Worm (Caenorhabditis elegans) whole organism, L3 larva: ENCODE measurements around the gene F38B7.10.
A peak's percentile ranks its signal among the peaks of the same experiment; 100 is the strongest.

Experiments used
- ZK546.5 ChIP-seq: sonication (generic microtip); optimal IDR thresholded peaks from 2 replicates; lab custom pipeline; 2017; ENCODE audit warnings: missing biosample characterization, missing genetic modification characterization
- ceh-16 ChIP-seq: sonication (generic microtip); optimal IDR thresholded peaks from 2 replicates; lab custom pipeline; 2017; ENCODE audit warnings: missing biosample characterization, missing genetic modification characterization
- daf-12 ChIP-seq: fragments of 150-350 bp; optimal IDR thresholded peaks from 2 replicates; lab custom pipeline; 2014; ENCODE audit warnings: missing biosample characterization, missing genetic modification reagents, missing genetic modification characterization
- egl-5 ChIP-seq: fragments of 150-350 bp; optimal IDR thresholded peaks from 2 replicates; lab custom pipeline; 2017; ENCODE audit warnings: missing biosample characterization, missing genetic modification reagents, missing genetic modification characterization, inconsistent platforms
- elt-1 ChIP-seq: fragments of 150-350 bp; optimal IDR thresholded peaks from 2 replicates; lab custom pipeline; 2014; ENCODE audit warnings: missing biosample characterization, missing genetic modification characterization
- elt-2 ChIP-seq: sonication (generic microtip); optimal IDR thresholded peaks from 2 replicates; lab custom pipeline; 2016; ENCODE audit warnings: missing genetic modification reagents, mild to moderate bottlenecking, missing genetic modification characterization, missing compliant biosample characterization
- elt-3 ChIP-seq, 3 experiments: fragments of 150-350 bp in 1 of 3; sonication (generic microtip) in 2 of 3; optimal IDR thresholded peaks; 2 replicates in 2 of 3; 4 replicates in 1 of 3; lab custom pipeline; 2014 to 2017; ENCODE audit warnings: missing biosample characterization in 3 of 3, missing genetic modification characterization in 3 of 3
- fkh-10 ChIP-seq: sonication (generic microtip); optimal IDR thresholded peaks from 2 replicates; lab custom pipeline; 2017; ENCODE audit warnings: missing biosample characterization, missing genetic modification reagents, missing genetic modification characterization
- fkh-2 ChIP-seq: fragments of 150-350 bp; optimal IDR thresholded peaks from 2 replicates; lab custom pipeline; 2014; ENCODE audit warnings: missing biosample characterization, missing genetic modification reagents, missing genetic modification characterization
- fos-1 ChIP-seq: fragments of 150-350 bp; optimal IDR thresholded peaks from 2 replicates; lab custom pipeline; 2014; ENCODE audit warnings: missing biosample characterization, missing genetic modification characterization
- jun-1 ChIP-seq: fragments of 150-350 bp; optimal IDR thresholded peaks from 2 replicates; lab custom pipeline; 2014; ENCODE audit warnings: missing biosample characterization, missing genetic modification reagents, missing genetic modification characterization
- lin-15B ChIP-seq: fragments of 150-350 bp; optimal IDR thresholded peaks from 2 replicates; lab custom pipeline; 2014; ENCODE audit warnings: missing biosample characterization, missing genetic modification characterization
- lin-39 ChIP-seq: fragments of 150-350 bp; optimal IDR thresholded peaks from 2 replicates; lab custom pipeline; 2018; ENCODE audit warnings: missing biosample characterization, missing genetic modification reagents, missing genetic modification characterization
- lsy-12 ChIP-seq: sonication (generic microtip); optimal IDR thresholded peaks from 2 replicates; lab custom pipeline; 2016; ENCODE audit warnings: mild to moderate bottlenecking, missing genetic modification characterization, missing compliant biosample characterization
- mdl-1 ChIP-seq: fragments of 150-350 bp; optimal IDR thresholded peaks from 2 replicates; lab custom pipeline; 2014; ENCODE audit warnings: missing biosample characterization, missing genetic modification characterization
- mml-1 ChIP-seq: fragments of 150-350 bp; sonication (generic microtip); optimal IDR thresholded peaks from 3 replicates; lab custom pipeline; 2014; ENCODE audit warnings: missing biosample characterization, missing genetic modification characterization
- nfya-1 ChIP-seq: sonication (generic microtip); optimal IDR thresholded peaks from 2 replicates; lab custom pipeline; 2017; ENCODE audit warnings: missing genetic modification characterization, mild to moderate bottlenecking, missing compliant biosample characterization, antibody characterized with exemption, moderate library complexity; ENCODE audit not compliant: insufficient read depth
- nhr-11 ChIP-seq: fragments of 150-350 bp; optimal IDR thresholded peaks from 2 replicates; lab custom pipeline; 2014; ENCODE audit warnings: missing biosample characterization, missing genetic modification characterization
- nhr-12 ChIP-seq: fragments of 150-350 bp; optimal IDR thresholded peaks from 2 replicates; lab custom pipeline; 2014; ENCODE audit warnings: missing biosample characterization, missing genetic modification characterization
- nhr-23 ChIP-seq: fragments of 150-350 bp; optimal IDR thresholded peaks from 2 replicates; lab custom pipeline; 2014; ENCODE audit warnings: missing biosample characterization, missing genetic modification reagents, missing genetic modification characterization
- nhr-25 ChIP-seq: sonication (generic microtip); optimal IDR thresholded peaks from 2 replicates; lab custom pipeline; 2017; ENCODE audit warnings: missing biosample characterization, missing genetic modification characterization
- nhr-28 ChIP-seq: fragments of 150-350 bp; optimal IDR thresholded peaks from 2 replicates; lab custom pipeline; 2014; ENCODE audit warnings: missing biosample characterization, missing genetic modification characterization
- nhr-43 ChIP-seq: sonication (generic microtip); optimal IDR thresholded peaks from 2 replicates; lab custom pipeline; 2016; ENCODE audit warnings: mild to moderate bottlenecking, missing genetic modification characterization, missing compliant biosample characterization; ENCODE audit not compliant: poor library complexity, severe bottlenecking
- nhr-67 ChIP-seq: fragments of 150-350 bp; optimal IDR thresholded peaks from 2 replicates; lab custom pipeline; 2014; ENCODE audit warnings: missing biosample characterization, missing genetic modification characterization
- pha-4 ChIP-seq: fragments of 150-350 bp; optimal IDR thresholded peaks from 2 replicates; lab custom pipeline; 2014; ENCODE audit warnings: missing biosample characterization, missing genetic modification reagents, missing genetic modification characterization
- pqm-1 ChIP-seq: fragments of 150-350 bp; optimal IDR thresholded peaks from 2 replicates; lab custom pipeline; 2017; ENCODE audit warnings: missing biosample characterization, missing genetic modification characterization, inconsistent platforms
- sea-2 ChIP-seq: fragments of 150-350 bp; sonication (generic microtip); optimal IDR thresholded peaks from 4 replicates; lab custom pipeline; 2014; ENCODE audit warnings: missing biosample characterization, missing genetic modification reagents, missing genetic modification characterization
- skn-1 ChIP-seq: fragments of 150-350 bp; optimal IDR thresholded peaks from 2 replicates; lab custom pipeline; 2014; ENCODE audit warnings: missing biosample characterization, missing genetic modification characterization
- snpc-4 ChIP-seq: fragments of 150-350 bp; optimal IDR thresholded peaks from 2 replicates; lab custom pipeline; 2014; ENCODE audit warnings: missing biosample characterization, missing genetic modification characterization
- unc-39 ChIP-seq: sonication (generic microtip); optimal IDR thresholded peaks from 4 replicates; lab custom pipeline; 2017; ENCODE audit warnings: missing biosample characterization, missing genetic modification characterization
- unc-62 ChIP-seq: fragments of 150-350 bp; sonication (generic microtip); optimal IDR thresholded peaks from 4 replicates; lab custom pipeline; 2014; ENCODE audit warnings: missing biosample characterization, missing genetic modification reagents, missing genetic modification characterization
- zag-1 ChIP-seq: fragments of 150-350 bp; optimal IDR thresholded peaks from 2 replicates; lab custom pipeline; 2014; ENCODE audit warnings: missing biosample characterization, missing genetic modification characterization
- ztf-4 ChIP-seq: fragments of 150-350 bp; optimal IDR thresholded peaks from 2 replicates; lab custom pipeline; 2014; ENCODE audit warnings: missing biosample characterization, missing genetic modification characterization

Gene F38B7.10

DNA sequence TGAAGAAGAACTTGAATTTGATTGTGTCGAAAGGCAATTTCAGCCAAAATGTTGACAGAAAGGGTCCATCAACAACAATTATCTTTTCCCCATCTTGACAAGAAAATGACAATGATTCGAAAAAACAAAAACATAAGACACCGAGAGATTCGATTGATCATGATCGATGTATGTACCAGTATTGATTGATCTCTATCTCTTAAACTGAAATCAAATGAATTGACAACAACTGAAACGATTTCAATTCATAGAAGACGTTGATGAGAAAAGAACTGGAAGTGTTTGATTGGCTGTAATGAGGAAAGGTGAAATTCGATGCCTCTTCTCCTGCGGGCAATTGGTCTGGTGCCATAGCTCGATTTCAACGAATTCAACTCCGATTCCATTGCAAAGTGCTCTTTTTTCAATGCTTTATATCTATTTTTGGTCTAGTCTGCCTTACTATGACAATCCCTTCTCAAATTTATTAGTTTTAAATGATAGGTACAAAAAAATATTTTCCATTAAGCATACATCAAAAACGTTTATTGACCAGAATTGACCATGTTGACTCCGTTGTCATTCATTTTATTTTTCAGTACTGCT lies 11.9 kb upstream of the F38B7.10 start:
- TF ChIP-seq mdl-1 (tag; lab: Kevin White, UChicago), result no peak
- no peak for TF ChIP-seq nhr-12
- no peak for TF ChIP-seq nhr-28 (tag; lab: Kevin White, UChicago)
- no peak for TF ChIP-seq nhr-67 (tag; lab: Kevin White, UChicago)
- TF ChIP-seq ztf-4 (tag; lab: Kevin White, UChicago), result no peak
- no peak for TF ChIP-seq sea-2
- TF ChIP-seq elt-1, result peak; percentile 41

DNA sequence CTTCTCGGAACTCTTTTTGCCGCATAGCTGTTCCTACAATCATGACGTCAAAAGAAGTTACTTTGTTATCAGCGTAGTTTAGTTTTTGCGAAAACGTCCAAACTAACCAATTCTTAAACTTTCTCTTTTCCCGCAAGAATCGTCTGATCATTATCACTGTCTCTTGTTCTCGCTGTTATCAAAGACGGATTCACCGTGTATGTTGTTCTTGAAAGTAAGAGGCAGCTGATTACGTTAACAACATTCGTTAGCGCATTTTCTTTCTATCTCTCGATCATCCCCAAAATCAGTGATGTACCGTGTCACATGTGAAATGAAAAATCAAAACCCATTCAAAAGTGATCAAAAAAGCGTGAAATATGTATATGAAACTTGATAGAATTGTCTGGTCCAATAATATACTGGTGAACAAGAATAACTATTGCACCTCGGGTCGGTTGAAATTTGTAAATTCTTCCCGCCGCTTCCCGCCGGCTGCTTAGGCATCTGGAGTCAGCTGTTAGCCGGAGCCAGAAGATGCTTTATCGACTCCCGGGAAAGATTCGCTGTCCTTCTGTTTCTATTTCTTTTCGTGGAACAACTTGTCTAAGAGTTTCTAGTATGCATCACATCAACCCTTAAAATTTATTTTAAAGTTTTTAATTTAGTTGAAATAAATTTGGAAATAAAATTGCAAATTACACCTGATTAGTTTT lies 10.7 kb upstream of the F38B7.10 start:
- TF ChIP-seq nhr-43 (tag; lab: Kevin White, UChicago) (peak; percentile 65), nhr-28 (tag; lab: Kevin White, UChicago) (no peak), egl-5 (tag; lab: Kevin White, UChicago) (no peak), lin-39 (tag; lab: Kevin White, UChicago) (no peak), mml-1 (tag; lab: Kevin White, UChicago) (no peak), elt-3 (tag; optimal IDR thresholded peaks at IDR 0.05; lab: Kevin White, UChicago) (peak in 1 of 3 experiments; percentile 30), ceh-16 (tag; lab: Kevin White, UChicago) (no peak), pqm-1 (peak; percentile 96), lin-15B (tag; lab: Kevin White, UChicago) (no peak), nhr-25 (tag; lab: Kevin White, UChicago) (peak; percentile 34), nhr-11 (tag; lab: Kevin White, UChicago) (no peak), skn-1 (no peak), fkh-2 (tag; lab: Kevin White, UChicago) (no peak), jun-1 (tag; lab: Kevin White, UChicago) (peak; percentile 49), elt-2 (tag; lab: Kevin White, UChicago) (peak; percentile 92), zag-1 (tag; lab: Kevin White, UChicago) (no peak), elt-1 (no peak), unc-62 (GFP tag; lab: Kevin White, UChicago) (no peak), nhr-23 (tag; lab: Kevin White, UChicago) (peak; percentile 24), pha-4 (tag; lab: Kevin White, UChicago) (peak; percentile 13)

ce11 chrV:11535504-11536062 lies 9.7 kb upstream of the F38B7.10 start:
- TF ChIP-seq snpc-4 (tag; lab: Kevin White, UChicago) (no peak), nhr-28 (tag; lab: Kevin White, UChicago) (no peak), mml-1 (tag; lab: Kevin White, UChicago) (no peak), lin-39 (tag; lab: Kevin White, UChicago) (peak; percentile 77), daf-12 (no peak), egl-5 (tag; lab: Kevin White, UChicago) (peak; percentile 96), nhr-67 (tag; lab: Kevin White, UChicago) (no peak), unc-39 (tag; lab: Kevin White, UChicago) (no peak), unc-62 (GFP tag; lab: Kevin White, UChicago) (no peak), fkh-10 (no peak), fkh-2 (tag; lab: Kevin White, UChicago) (no peak), jun-1 (tag; lab: Kevin White, UChicago) (no peak), pqm-1 (peak; percentile 79), fos-1 (tag; lab: Kevin White, UChicago) (no peak), nhr-11 (tag; lab: Kevin White, UChicago) (peak; percentile 11), skn-1 (no peak), ztf-4 (tag; lab: Kevin White, UChicago) (no peak), nfya-1 (tag; lab: Kevin White, UChicago) (peak; percentile 14), elt-2 (tag; lab: Kevin White, UChicago) (peak; percentile 77), sea-2 (no peak), nhr-23 (tag; lab: Kevin White, UChicago) (no peak), ZK546.5 (tag; lab: Kevin White, UChicago) (no peak), pha-4 (tag; lab: Kevin White, UChicago) (peak; percentile 11), lsy-12 (tag; lab: Kevin White, UChicago) (no peak)
